Fruit fly (Drosophila melanogaster) whole organism, embryonic: ENCODE data around the gene pix.

Experiments
- Atf-2 ChIP-seq: fragments of 200-800 bp; sonication (Bioruptor generic); optimal IDR thresholded peaks from 2 replicates; lab custom pipeline; 2016; ENCODE audit warnings: missing biosample characterization, missing genetic modification characterization
- Awh ChIP-seq: fragments of 200-800 bp; sonication (Bioruptor generic); IDR thresholded peaks from 2 replicates; pipeline ENCODE4, ENCODE4 v1.3.6; 2022; ENCODE audit warnings: missing biosample characterization, missing genetic modification characterization
- BtbVII ChIP-seq: fragments of 200-800 bp; sonication (Bioruptor generic); optimal IDR thresholded peaks from 3 replicates; lab custom pipeline; 2017; ENCODE audit warnings: missing biosample characterization, mild to moderate bottlenecking, missing genetic modification characterization
- CG10147 ChIP-seq: fragments of 200-800 bp; sonication (Bioruptor generic); optimal IDR thresholded peaks from 2 replicates; lab custom pipeline; 2019; ENCODE audit warnings: missing biosample characterization, mild to moderate bottlenecking, missing genetic modification characterization, moderate library complexity
- CG1024 ChIP-seq: fragments of 200-800 bp; sonication (Bioruptor generic); IDR thresholded peaks from 2 replicates; pipeline ENCODE4 v1.3.6; 2022; ENCODE audit warnings: missing biosample characterization, missing genetic modification characterization
- CG10366 ChIP-seq: fragments of 200-800 bp; sonication (Bioruptor generic); IDR thresholded peaks from 2 replicates; pipeline ENCODE4 v1.3.6; 2022; ENCODE audit warnings: missing biosample characterization, missing genetic modification characterization
- CG10431 ChIP-seq: fragments of 200-800 bp; sonication (Bioruptor generic); optimal IDR thresholded peaks from 3 replicates; lab custom pipeline; 2018; ENCODE audit warnings: missing biosample characterization, mild to moderate bottlenecking, missing genetic modification characterization
- CG10979 ChIP-seq: fragments of 200-800 bp; sonication (Bioruptor generic); optimal IDR thresholded peaks from 2 replicates; lab custom pipeline; 2018; ENCODE audit warnings: missing biosample characterization, mild to moderate bottlenecking, missing genetic modification characterization, moderate library complexity
- CG11247 ChIP-seq: fragments of 200-800 bp; sonication (Bioruptor generic); IDR thresholded peaks from 2 replicates; pipeline ENCODE4 v1.3.6; 2022; ENCODE audit warnings: missing biosample characterization, missing genetic modification characterization
- CG12104 ChIP-seq: fragments of 200-800 bp; sonication (Bioruptor generic); optimal IDR thresholded peaks from 3 replicates; lab custom pipeline; 2016; ENCODE audit warnings: missing biosample characterization, missing genetic modification characterization
- CG1529 ChIP-seq: fragments of 200-800 bp; sonication (Bioruptor generic); optimal IDR thresholded peaks from 3 replicates; lab custom pipeline; 2018; ENCODE audit warnings: missing biosample characterization, missing genetic modification characterization
- CG17186 ChIP-seq: fragments of 200-800 bp; sonication (Bioruptor generic); optimal IDR thresholded peaks from 3 replicates; lab custom pipeline; 2017; ENCODE audit warnings: missing biosample characterization, missing genetic modification reagents, missing genetic modification characterization
- CG17802 ChIP-seq: fragments of 200-800 bp; sonication (Bioruptor generic); optimal IDR thresholded peaks from 2 replicates; lab custom pipeline; 2018; ENCODE audit warnings: missing biosample characterization, mild to moderate bottlenecking, missing genetic modification characterization, moderate library complexity
- CG18262 ChIP-seq: fragments of 200-800 bp; optimal IDR thresholded peaks from 3 replicates; lab custom pipeline; 2019; ENCODE audit warnings: missing biosample characterization, mild to moderate bottlenecking, missing genetic modification characterization, moderate library complexity
- CG18764 ChIP-seq: fragments of 200-800 bp; sonication (Bioruptor generic); optimal IDR thresholded peaks from 3 replicates; lab custom pipeline; 2016; ENCODE audit warnings: missing biosample characterization, missing genetic modification characterization
- CG2202 ChIP-seq: fragments of 200-800 bp; sonication (Bioruptor generic); optimal IDR thresholded peaks from 2 replicates; lab custom pipeline; 2018; ENCODE audit warnings: missing biosample characterization, mild to moderate bottlenecking, missing genetic modification characterization
- CG2889 ChIP-seq: fragments of 200-800 bp; sonication (Bioruptor generic); IDR thresholded peaks from 3 replicates; pipeline ENCODE4 v1.3.6; 2022; ENCODE audit warnings: missing biosample characterization, missing genetic modification characterization
- CG30020 ChIP-seq: fragments of 200-800 bp; optimal IDR thresholded peaks from 2 replicates; lab custom pipeline; 2019; ENCODE audit warnings: missing biosample characterization, mild to moderate bottlenecking, missing genetic modification characterization, moderate library complexity
- CG32772 ChIP-seq: fragments of 200-800 bp; sonication (Bioruptor generic); IDR thresholded peaks from 2 replicates; pipeline ENCODE4 v1.3.6; 2022; ENCODE audit warnings: missing biosample characterization, missing genetic modification characterization
- CG34422 ChIP-seq: fragments of 200-800 bp; sonication (Bioruptor generic); IDR thresholded peaks from 3 replicates; pipeline ENCODE4 v1.3.6; 2022; ENCODE audit warnings: missing biosample characterization, missing genetic modification characterization
- CG4730 ChIP-seq: fragments of 200-800 bp; sonication (Bioruptor generic); IDR thresholded peaks from 2 replicates; pipeline ENCODE4 v1.3.6; 2022; ENCODE audit warnings: missing biosample characterization, missing genetic modification characterization
- CG5245 ChIP-seq: fragments of 200-800 bp; sonication (Bioruptor generic); optimal IDR thresholded peaks from 3 replicates; lab custom pipeline; 2016; ENCODE audit warnings: missing biosample characterization, missing genetic modification characterization
- CG7786 ChIP-seq: fragments of 200-800 bp; sonication (Bioruptor generic); optimal IDR thresholded peaks from 2 replicates; lab custom pipeline; 2016; ENCODE audit warnings: missing biosample characterization, missing genetic modification characterization
- CG7987 ChIP-seq: fragments of 200-800 bp; sonication (Bioruptor generic); optimal IDR thresholded peaks from 2 replicates; lab custom pipeline; 2018; ENCODE audit warnings: missing biosample characterization, mild to moderate bottlenecking, missing genetic modification characterization, moderate library complexity
- CG9437 ChIP-seq: fragments of 200-800 bp; sonication (Bioruptor generic); optimal IDR thresholded peaks from 2 replicates; lab custom pipeline; 2018; ENCODE audit warnings: missing biosample characterization, mild to moderate bottlenecking, missing genetic modification characterization
- CG9817 ChIP-seq: fragments of 200-800 bp; sonication (Bioruptor generic); optimal IDR thresholded peaks from 2 replicates; lab custom pipeline; 2018; ENCODE audit warnings: missing biosample characterization, mild to moderate bottlenecking, missing genetic modification characterization, moderate library complexity
- D19B ChIP-seq: fragments of 200-800 bp; sonication (Bioruptor generic); optimal IDR thresholded peaks from 2 replicates; lab custom pipeline; 2017; ENCODE audit warnings: missing biosample characterization, mild to moderate bottlenecking, missing genetic modification characterization
- Doc3 ChIP-seq: fragments of 200-800 bp; sonication (Bioruptor generic); IDR thresholded peaks from 3 replicates; pipeline ENCODE4 v1.3.6; 2022; ENCODE audit warnings: missing biosample characterization, missing genetic modification characterization; ENCODE audit not compliant: partially characterized antibody
- E2f2 ChIP-seq: fragments of 200-800 bp; sonication (Bioruptor generic); IDR thresholded peaks from 2 replicates; pipeline ENCODE4 v1.3.6; 2022; ENCODE audit warnings: missing biosample characterization, missing genetic modification characterization
- GATAe ChIP-seq: fragments of 200-800 bp; sonication (Bioruptor generic); conservative IDR thresholded peaks from 2 replicates; pipeline ENCODE4 v1.3.6; 2022; ENCODE audit warnings: missing biosample characterization, missing genetic modification characterization
- Hmx ChIP-seq: fragments of 200-800 bp; sonication (Bioruptor generic); optimal IDR thresholded peaks from 2 replicates; lab custom pipeline; 2016; ENCODE audit warnings: missing biosample characterization, missing genetic modification characterization
- Lpt ChIP-seq: fragments of >200 bp; optimal IDR thresholded peaks from 2 replicates; lab custom pipeline; 2018; ENCODE audit warnings: missing biosample characterization, missing genetic modification characterization
- MBD-R2 ChIP-seq: fragments of 200-800 bp; sonication (Bioruptor generic); IDR thresholded peaks from 2 replicates; pipeline ENCODE4 v1.3.6; 2022; ENCODE audit warnings: missing biosample characterization, missing genetic modification characterization
- Max ChIP-seq: fragments of 200-800 bp; sonication (Bioruptor generic); optimal IDR thresholded peaks from 2 replicates; lab custom pipeline; 2016; ENCODE audit warnings: missing biosample characterization, mild to moderate bottlenecking, missing genetic modification characterization
- Spps ChIP-seq: fragments of 200-800 bp; sonication (Bioruptor generic); optimal IDR thresholded peaks from 2 replicates; lab custom pipeline; 2018; ENCODE audit warnings: missing biosample characterization, mild to moderate bottlenecking, missing genetic modification characterization
- Sry-δ ChIP-seq: fragments of 200-800 bp; sonication (Bioruptor generic); optimal IDR thresholded peaks from 2 replicates; lab custom pipeline; 2016; ENCODE audit warnings: missing biosample characterization, missing genetic modification characterization
- Ssrp ChIP-seq: fragments of 200-800 bp; sonication (Bioruptor generic); optimal IDR thresholded peaks from 2 replicates; lab custom pipeline; 2018; ENCODE audit warnings: missing biosample characterization, mild to moderate bottlenecking, missing genetic modification characterization, moderate library complexity
- amos ChIP-seq: fragments of 200-800 bp; sonication (Bioruptor generic); IDR thresholded peaks from 2 replicates; pipeline ENCODE4 v1.3.6; 2022; ENCODE audit warnings: missing biosample characterization, missing genetic modification characterization; ENCODE audit not compliant: partially characterized antibody
- ash1 ChIP-seq: fragments of 200-800 bp; sonication (Bioruptor generic); optimal IDR thresholded peaks from 2 replicates; lab custom pipeline; 2018; ENCODE audit warnings: missing biosample characterization, mild to moderate bottlenecking, missing genetic modification characterization
- chn ChIP-seq: fragments of 200-800 bp; sonication (Bioruptor generic); optimal IDR thresholded peaks from 2 replicates; lab custom pipeline; 2016; ENCODE audit warnings: missing biosample characterization, missing genetic modification characterization
- danr ChIP-seq: fragments of 200-800 bp; sonication (Bioruptor generic); IDR thresholded peaks from 2 replicates; pipeline ENCODE4 v1.3.6; 2022; ENCODE audit warnings: missing biosample characterization, missing genetic modification characterization
- dm ChIP-seq: fragments of 200-800 bp; sonication (Bioruptor generic); optimal IDR thresholded peaks from 3 replicates; lab custom pipeline; 2016; ENCODE audit warnings: missing biosample characterization, missing genetic modification characterization
- esg ChIP-seq: fragments of 200-800 bp; sonication (Bioruptor generic); conservative IDR thresholded peaks from 2 replicates; pipeline ENCODE4 v1.3.6; 2022; ENCODE audit warnings: missing biosample characterization, missing genetic modification characterization
- grau ChIP-seq: fragments of 200-800 bp; optimal IDR thresholded peaks from 3 replicates; lab custom pipeline; 2019; ENCODE audit warnings: missing biosample characterization, mild to moderate bottlenecking, missing genetic modification characterization, moderate library complexity
- her ChIP-seq: fragments of 200-800 bp; sonication (Bioruptor generic); optimal IDR thresholded peaks from 2 replicates; lab custom pipeline; 2016; ENCODE audit warnings: missing biosample characterization, missing genetic modification characterization
- mirr ChIP-seq: fragments of 200-800 bp; sonication (Bioruptor generic); optimal IDR thresholded peaks from 3 replicates; lab custom pipeline; 2018; ENCODE audit warnings: missing biosample characterization, mild to moderate bottlenecking, missing genetic modification characterization
- peb ChIP-seq: fragments of 200-800 bp; sonication (Bioruptor generic); IDR thresholded peaks from 2 replicates; pipeline ENCODE4 v1.3.6; 2022; ENCODE audit warnings: missing biosample characterization, missing genetic modification characterization
- pita ChIP-seq: fragments of 200-800 bp; sonication (Bioruptor generic); optimal IDR thresholded peaks from 2 replicates; lab custom pipeline; 2017; ENCODE audit warnings: missing biosample characterization, mild to moderate bottlenecking, missing genetic modification characterization
- run ChIP-seq: fragments of 200-800 bp; sonication (Bioruptor generic); optimal IDR thresholded peaks from 3 replicates; lab custom pipeline; 2018; ENCODE audit warnings: missing biosample characterization, mild to moderate bottlenecking, missing genetic modification characterization
- sqz ChIP-seq: fragments of 200-800 bp; sonication (Bioruptor generic); optimal IDR thresholded peaks from 3 replicates; lab custom pipeline; 2018; ENCODE audit warnings: missing biosample characterization, mild to moderate bottlenecking, missing genetic modification characterization
- sr ChIP-seq: fragments of 200-800 bp; sonication (Bioruptor generic); IDR thresholded peaks from 3 replicates; pipeline ENCODE4 v1.3.6; 2022; ENCODE audit warnings: missing biosample characterization, missing genetic modification characterization

pix gene

DNA sequence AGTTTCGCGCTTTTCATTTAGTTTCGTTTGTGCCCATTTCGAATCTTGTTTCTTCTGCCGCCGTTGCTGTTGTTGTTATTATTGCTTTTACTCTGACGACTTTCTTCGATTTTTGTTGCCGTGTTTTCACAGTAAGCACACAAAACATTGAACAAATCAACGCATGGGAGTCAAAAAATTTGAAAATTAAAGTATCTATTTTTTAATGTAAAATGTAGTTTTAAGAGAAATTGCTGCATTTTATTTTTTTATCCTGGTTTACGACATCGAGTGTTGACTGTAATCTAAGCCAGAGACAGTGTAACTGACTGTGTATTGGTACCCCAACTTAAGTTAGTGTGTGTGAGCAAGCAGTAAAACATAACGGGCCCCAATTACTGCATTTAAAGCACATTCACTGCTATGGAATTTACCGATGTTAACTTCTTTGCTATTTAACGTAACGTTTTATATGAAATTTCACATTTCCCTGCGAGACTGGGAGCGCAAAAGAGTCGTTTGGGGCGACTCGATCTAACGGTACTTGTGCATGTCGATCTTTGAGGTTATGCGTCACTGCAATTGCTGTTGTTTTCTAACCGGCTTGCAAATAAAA, 21.7 kb upstream of the pix start:
- TF ChIP-seq dm (GFP tag; lab: Kevin White, UChicago) (peak; percentile 10), CG7987 (GFP tag; lab: Kevin White, UChicago) (no peak), CG10979 (tag; lab: Kevin White, UChicago) (peak; percentile 69), mirr (GFP tag; lab: Kevin White, UChicago) (no peak), CG9817 (tag; lab: Kevin White, UChicago) (no peak), esg (GFP tag; lab: Robert Waterston, UW) (peak; percentile 50), CG5245 (GFP tag; lab: Kevin White, UChicago) (peak; percentile 47), Sry-δ (no peak), CG1529 (GFP tag; lab: Kevin White, UChicago) (peak; percentile 23), CG18262 (tag; lab: Kevin White, UChicago) (no peak), sr (GFP tag; lab: Robert Waterston, UW) (no peak), CG2889 (0 out of 3 replicates have a peak, but pooled peaks have one; percentile 37), Doc3 (no peak), Ssrp (peak; percentile 72), E2f2 (GFP tag; lab: Robert Waterston, UW) (peak; percentile 22; the same call in 1 of the 2 replicates), CG9437 (GFP tag; lab: Kevin White, UChicago) (peak; percentile 13), CG10366 (GFP tag; lab: Robert Waterston, UW) (peak; percentile 65), CG18764 (GFP tag; lab: Kevin White, UChicago) (peak; percentile 9), peb (GFP tag; lab: Robert Waterston, UW) (peak; percentile 52; the same call in 1 of the 2 replicates), Spps (tag; lab: Kevin White, UChicago) (peak; percentile 31), CG11247 (peak; percentile 49; the same call in 1 of the 2 replicates), CG12104 (peak; percentile 25), MBD-R2 (GFP tag; lab: Robert Waterston, UW) (peak; percentile 51; the same call in 1 of the 2 replicates), BtbVII (GFP tag; lab: Kevin White, UChicago) (no peak), danr (GFP tag; lab: Robert Waterston, UW) (0 out of 2 replicates have a peak, but pooled peaks have one; percentile 9), Atf-2 (GFP tag; lab: Kevin White, UChicago) (no peak), her (GFP tag; lab: Kevin White, UChicago) (no peak), GATAe (GFP tag; lab: Robert Waterston, UW) (no peak), CG17802 (tag; lab: Kevin White, UChicago) (no peak), Hmx (GFP tag; lab: Kevin White, UChicago) (no peak), CG7786 (GFP tag; lab: Kevin White, UChicago) (peak; percentile 32), CG4730 (GFP tag; lab: Robert Waterston, UW) (no peak), CG17186 (GFP tag; lab: Kevin White, UChicago) (no peak), CG10431 (GFP tag; lab: Kevin White, UChicago) (no peak), grau (tag; lab: Kevin White, UChicago) (peak; percentile 92), CG2202 (tag; lab: Kevin White, UChicago) (peak; percentile 10), CG32772 (GFP tag; lab: Robert Waterston, UW) (peak; percentile 77), pita (GFP tag; lab: Kevin White, UChicago) (no peak), CG10147 (no peak), sqz (GFP tag; lab: Kevin White, UChicago) (no peak), Lpt (no peak), ash1 (GFP tag; lab: Kevin White, UChicago) (no peak), D19B (GFP tag; lab: Kevin White, UChicago) (peak; percentile 19), run (tag; lab: Kevin White, UChicago) (no peak), Max (GFP tag; lab: Kevin White, UChicago) (peak; percentile 33), CG30020 (tag; lab: Kevin White, UChicago) (no peak), CG34422 (GFP tag; lab: Robert Waterston, UW) (peak; percentile 57; the same call in 1 of the 3 replicates), amos (GFP tag; lab: Robert Waterston, UW) (no peak), chn (GFP tag; lab: Kevin White, UChicago) (peak; percentile 57), CG1024 (peak; percentile 53), Awh (GFP tag; lab: Robert Waterston, UW) (no peak)
